Worm (Caenorhabditis elegans) whole organism, L4/young adult: ENCODE results near the gene ZC266.1.

ENCODE experiments used
- dao-5 ChIP-seq: sonication (generic microtip); optimal IDR thresholded peaks from 2 replicates; lab custom pipeline; 2016; ENCODE audit warnings: missing genotype, missing genetic modification characterization, moderate library complexity, missing compliant biosample characterization
- him-1 ChIP-seq: sonication (generic microtip); optimal IDR thresholded peaks from 2 replicates; lab custom pipeline; 2016; ENCODE audit warnings: missing genotype, missing genetic modification reagents, missing genetic modification characterization, missing compliant biosample characterization

DNA sequence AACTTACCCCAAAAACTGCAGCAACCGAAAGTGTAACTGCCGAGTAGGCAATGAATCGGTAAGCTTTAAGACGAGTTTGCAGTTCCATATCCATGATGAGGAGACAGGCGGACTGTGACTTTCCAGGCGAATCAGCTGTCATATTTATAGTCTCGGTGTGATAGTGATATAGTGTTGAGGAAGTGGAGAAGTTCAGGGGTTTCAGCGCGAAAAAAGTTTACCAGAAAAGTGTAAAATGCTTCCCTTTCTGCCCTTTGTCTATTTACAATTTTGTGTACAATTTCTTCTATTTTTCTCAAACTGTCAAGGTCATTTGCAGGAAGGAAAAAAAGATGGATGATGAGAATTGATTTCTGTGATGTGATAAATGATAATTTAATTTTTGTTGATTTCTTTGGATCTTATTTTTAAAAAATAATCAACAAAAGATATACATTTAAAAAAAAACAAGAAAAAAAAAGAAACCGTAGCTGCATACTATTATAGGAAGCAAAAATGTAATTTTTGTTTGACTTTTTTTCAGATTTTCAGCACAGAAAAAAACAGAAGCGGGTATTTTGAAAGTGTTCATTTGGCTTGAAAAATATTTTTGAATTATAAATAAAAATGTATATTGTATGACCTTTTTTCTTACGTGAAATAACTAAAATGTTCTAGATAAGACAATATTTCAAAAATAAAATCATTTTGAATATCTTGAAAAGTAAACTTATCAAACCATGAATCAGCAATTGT, 46.1 kb downstream of the ZC266.1 start, which contains the start of the genes col-139 and F41F3.1:
- TF ChIP-seq him-1 (tag; lab: Kevin White, UChicago), result no peak
- TF ChIP-seq dao-5 (tag; lab: Kevin White, UChicago), result no peak
